Fruit fly (Drosophila melanogaster) whole organism, prepupa: ENCODE measurements around the gene S6k.

Experiments
- CG10669 ChIP-seq: fragments of 200-800 bp; sonication (Bioruptor generic); optimal IDR thresholded peaks from 3 replicates; lab custom pipeline; 2018; ENCODE audit warnings: missing biosample characterization, mild to moderate bottlenecking, missing genetic modification characterization, moderate library complexity
- CG11294 ChIP-seq: fragments of 200-800 bp; sonication (Bioruptor generic); IDR thresholded peaks from 2 replicates; pipeline ENCODE4 v1.3.6; 2022; ENCODE audit warnings: missing biosample characterization, missing genetic modification characterization
- CG11762 ChIP-seq: fragments of 200-800 bp; sonication (Bioruptor generic); optimal IDR thresholded peaks from 3 replicates; lab custom pipeline; 2016; ENCODE audit warnings: missing biosample characterization, missing genetic modification characterization; ENCODE audit not compliant: insufficient read depth
- CG11902 ChIP-seq: fragments of 200-800 bp; sonication (Bioruptor generic); optimal IDR thresholded peaks from 3 replicates; lab custom pipeline; 2016; ENCODE audit warnings: missing biosample characterization, missing genetic modification characterization
- CG16779 ChIP-seq: fragments of 200-800 bp; sonication (Bioruptor generic); optimal IDR thresholded peaks from 3 replicates; lab custom pipeline; 2017; ENCODE audit warnings: missing biosample characterization, mild to moderate bottlenecking, missing genetic modification characterization
- CG3032 ChIP-seq: fragments of 200-800 bp; optimal IDR thresholded peaks from 2 replicates; lab custom pipeline; 2019; ENCODE audit warnings: missing biosample characterization, mild to moderate bottlenecking, missing genetic modification characterization, moderate library complexity
- CG31627 ChIP-seq: fragments of 200-800 bp; sonication (Bioruptor generic); optimal IDR thresholded peaks from 3 replicates; lab custom pipeline; 2016; ENCODE audit warnings: missing biosample characterization, missing genetic modification characterization
- CG32006 ChIP-seq: fragments of 200-800 bp; sonication (Bioruptor generic); optimal IDR thresholded peaks from 3 replicates; lab custom pipeline; 2017; ENCODE audit warnings: missing biosample characterization, mild to moderate bottlenecking, missing genetic modification characterization
- CG34406 ChIP-seq: fragments of 200-800 bp; sonication (Bioruptor generic); optimal IDR thresholded peaks from 3 replicates; lab custom pipeline; 2016; ENCODE audit warnings: missing biosample characterization, missing genetic modification characterization
- CG3919 ChIP-seq: fragments of 200-800 bp; sonication (Bioruptor generic); optimal IDR thresholded peaks from 3 replicates; lab custom pipeline; 2016; ENCODE audit warnings: missing biosample characterization, missing genetic modification characterization
- CG6163 ChIP-seq: fragments of 200-800 bp; sonication (Bioruptor generic); IDR thresholded peaks from 3 replicates; pipeline ENCODE4 v1.3.6; 2022; ENCODE audit warnings: missing biosample characterization, missing genetic modification characterization
- CG6792 ChIP-seq: fragments of 200-800 bp; sonication (Bioruptor generic); optimal IDR thresholded peaks from 3 replicates; lab custom pipeline; 2016; ENCODE audit warnings: missing biosample characterization, missing genetic modification characterization
- CG6808 ChIP-seq: fragments of 200-800 bp; sonication (Bioruptor generic); optimal IDR thresholded peaks from 3 replicates; lab custom pipeline; 2017; ENCODE audit warnings: missing biosample characterization, missing genetic modification characterization, mild to moderate bottlenecking, moderate library complexity, missing genetic modification reagents
- CG6854 ChIP-seq: fragments of 200-800 bp; sonication (Bioruptor generic); optimal IDR thresholded peaks from 2 replicates; lab custom pipeline; 2017; ENCODE audit warnings: missing biosample characterization, mild to moderate bottlenecking, missing genetic modification characterization
- CG7368 ChIP-seq: fragments of 200-800 bp; sonication (Bioruptor generic); optimal IDR thresholded peaks from 3 replicates; lab custom pipeline; 2016; ENCODE audit warnings: missing biosample characterization, missing genetic modification characterization
- CG8119 ChIP-seq: fragments of 200-800 bp; sonication (Bioruptor generic); IDR thresholded peaks from 3 replicates; pipeline ENCODE4 v1.3.6; 2022; ENCODE audit warnings: missing biosample characterization, missing genetic modification characterization
- CG8319 ChIP-seq: fragments of 200-800 bp; sonication (Bioruptor generic); optimal IDR thresholded peaks from 3 replicates; lab custom pipeline; 2016; ENCODE audit warnings: missing biosample characterization, missing genetic modification characterization
- CG8632 ChIP-seq: fragments of 200-800 bp; sonication (Bioruptor generic); optimal IDR thresholded peaks from 3 replicates; lab custom pipeline; 2016; ENCODE audit warnings: missing biosample characterization, missing genetic modification characterization
- CG9139 ChIP-seq: fragments of 200-800 bp; sonication (Bioruptor generic); optimal IDR thresholded peaks from 3 replicates; lab custom pipeline; 2017; ENCODE audit warnings: missing biosample characterization, mild to moderate bottlenecking, missing genetic modification characterization
- Eip75B ChIP-seq: fragments of 200-800 bp; sonication (Bioruptor generic); optimal IDR thresholded peaks from 3 replicates; lab custom pipeline; 2016; ENCODE audit warnings: missing biosample characterization, missing genetic modification characterization
- Eip78C ChIP-seq: fragments of 200-800 bp; sonication (Bioruptor generic); peaks from one replicate; lab custom pipeline; 2016; ENCODE audit warnings: missing biosample characterization, missing genetic modification characterization
- Eip93F ChIP-seq: fragments of 200-800 bp; sonication (Bioruptor generic); optimal IDR thresholded peaks from 2 replicates; lab custom pipeline; 2016; ENCODE audit warnings: missing biosample characterization, mild to moderate bottlenecking, missing genetic modification characterization
- Ets96B ChIP-seq: fragments of 200-800 bp; optimal IDR thresholded peaks from 2 replicates; lab custom pipeline; 2019; ENCODE audit warnings: missing biosample characterization, mild to moderate bottlenecking, missing genetic modification characterization, moderate library complexity
- Gug ChIP-seq: fragments of 200-800 bp; sonication (Bioruptor generic); IDR thresholded peaks from 2 replicates; pipeline ENCODE4 v1.3.6; 2022; ENCODE audit warnings: missing biosample characterization, missing genetic modification characterization
- Hr39 ChIP-seq: fragments of 200-800 bp; sonication (Bioruptor generic); optimal IDR thresholded peaks from 2 replicates; lab custom pipeline; 2016; ENCODE audit warnings: missing biosample characterization, missing genetic modification characterization
- Hr4 ChIP-seq: fragments of 200-800 bp; sonication (Bioruptor generic); optimal IDR thresholded peaks from 3 replicates; lab custom pipeline; 2016; ENCODE audit warnings: missing biosample characterization, missing genetic modification characterization
- Lpt ChIP-seq: fragments of 200-800 bp; sonication (Bioruptor generic); optimal IDR thresholded peaks from 3 replicates; lab custom pipeline; 2016; ENCODE audit warnings: missing biosample characterization, missing genetic modification characterization
- Met ChIP-seq: fragments of 200-800 bp; sonication (Bioruptor generic); optimal IDR thresholded peaks from 3 replicates; lab custom pipeline; 2016; ENCODE audit warnings: missing biosample characterization, missing genetic modification characterization
- OdsH ChIP-seq: fragments of 200-800 bp; sonication (Bioruptor generic); optimal IDR thresholded peaks from 3 replicates; lab custom pipeline; 2016; ENCODE audit warnings: missing biosample characterization, missing genetic modification characterization
- Smox ChIP-seq: fragments of 200-800 bp; sonication (Bioruptor generic); optimal IDR thresholded peaks from 3 replicates; lab custom pipeline; 2016; ENCODE audit warnings: missing biosample characterization, missing genetic modification characterization
- Sox102F ChIP-seq: fragments of 200-800 bp; sonication (Bioruptor generic); optimal IDR thresholded peaks from 2 replicates; lab custom pipeline; 2016; ENCODE audit warnings: missing biosample characterization, mild to moderate bottlenecking, missing genetic modification characterization
- Sox14 ChIP-seq: fragments of 200-800 bp; sonication (Bioruptor generic); optimal IDR thresholded peaks from 3 replicates; lab custom pipeline; 2016; ENCODE audit warnings: missing biosample characterization, missing genetic modification characterization
- Sox15 ChIP-seq: fragments of 200-800 bp; sonication (Bioruptor generic); optimal IDR thresholded peaks from 3 replicates; lab custom pipeline; 2016; ENCODE audit warnings: missing biosample characterization, missing genetic modification characterization
- achi ChIP-seq: fragments of 200-800 bp; sonication (Bioruptor generic); optimal IDR thresholded peaks from 3 replicates; lab custom pipeline; 2016; ENCODE audit warnings: missing biosample characterization, missing genetic modification characterization
- acj6 ChIP-seq: fragments of 200-800 bp; sonication (Bioruptor generic); optimal IDR thresholded peaks from 3 replicates; lab custom pipeline; 2016; ENCODE audit warnings: missing biosample characterization, missing genetic modification characterization
- cyc ChIP-seq: fragments of 200-800 bp; sonication (Bioruptor generic); optimal IDR thresholded peaks from 3 replicates; lab custom pipeline; 2016; ENCODE audit warnings: missing biosample characterization, missing genetic modification characterization
- dac ChIP-seq: fragments of 200-800 bp; sonication (Bioruptor generic); optimal IDR thresholded peaks from 2 replicates; lab custom pipeline; 2017; ENCODE audit warnings: missing biosample characterization, mild to moderate bottlenecking, missing genetic modification characterization
- esn ChIP-seq: fragments of 200-800 bp; sonication (Bioruptor generic); optimal IDR thresholded peaks from 2 replicates; lab custom pipeline; 2016; ENCODE audit warnings: missing biosample characterization, mild to moderate bottlenecking, missing genetic modification characterization, moderate library complexity
- fd85E ChIP-seq: fragments of 200-800 bp; sonication (Bioruptor generic); optimal IDR thresholded peaks from 3 replicates; lab custom pipeline; 2016; ENCODE audit warnings: missing biosample characterization, missing genetic modification characterization
- lz ChIP-seq: fragments of 200-800 bp; sonication (Bioruptor generic); optimal IDR thresholded peaks from 3 replicates; lab custom pipeline; 2016; ENCODE audit warnings: missing biosample characterization, missing genetic modification characterization
- net ChIP-seq: fragments of 200-800 bp; sonication (Bioruptor generic); optimal IDR thresholded peaks from 3 replicates; lab custom pipeline; 2016; ENCODE audit warnings: missing biosample characterization, missing genetic modification characterization
- pdm3 ChIP-seq: fragments of 200-800 bp; sonication (Bioruptor generic); optimal IDR thresholded peaks from 3 replicates; lab custom pipeline; 2016; ENCODE audit warnings: missing biosample characterization, missing genetic modification characterization
- salr ChIP-seq, 2 experiments: fragments of 200-800 bp; sonication (Bioruptor generic); optimal IDR thresholded peaks; 3 replicates each; lab custom pipeline; 2016 to 2018; ENCODE audit warnings: missing biosample characterization in 2 of 2, missing genetic modification characterization in 2 of 2, mild to moderate bottlenecking in 1 of 2
- svp ChIP-seq: fragments of 200-800 bp; sonication (Bioruptor generic); peaks from one replicate; lab custom pipeline; 2016; ENCODE audit warnings: missing biosample characterization, missing genetic modification characterization
- topi ChIP-seq: fragments of 200-800 bp; sonication (Bioruptor generic); optimal IDR thresholded peaks from 3 replicates; lab custom pipeline; 2016; ENCODE audit warnings: missing biosample characterization, missing genetic modification characterization
- vri ChIP-seq: fragments of 200-800 bp; sonication (Bioruptor generic); optimal IDR thresholded peaks from 3 replicates; lab custom pipeline; 2016; ENCODE audit warnings: missing biosample characterization, mild to moderate bottlenecking, missing genetic modification characterization

Gene S6k

DNA sequence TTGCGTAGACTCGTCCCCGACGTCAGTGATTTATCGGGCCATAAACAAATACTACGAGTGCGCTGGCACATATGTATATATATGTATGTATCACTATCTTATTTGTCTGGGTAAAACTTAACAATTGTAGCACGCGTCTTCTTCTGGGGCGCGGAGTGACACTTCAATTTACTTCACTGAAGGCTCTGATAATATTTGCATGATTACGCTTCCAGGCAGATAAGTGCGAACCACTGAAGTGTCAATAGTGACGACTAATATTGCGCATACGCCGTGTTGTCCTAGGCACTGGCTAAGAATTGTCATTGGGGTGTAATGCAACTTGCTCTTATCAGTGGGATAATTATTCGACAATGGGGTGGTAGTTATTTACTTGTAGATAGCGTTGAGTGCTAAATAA, 10.8 kb upstream of the S6k start (continued):
- TF ChIP-seq CG32006 (GFP tag; lab: Kevin White, UChicago) (no peak), salr (GFP tag; optimal IDR thresholded peaks at IDR 0.05; lab: Kevin White, UChicago) (peak in 1 of 2 experiments; percentile 16), cyc (GFP tag; lab: Kevin White, UChicago) (no peak), CG3032 (tag; lab: Kevin White, UChicago) (peak; percentile 1), esn (GFP tag; lab: Kevin White, UChicago) (peak; percentile 19), Sox14 (no peak), Eip93F (no peak), CG10669 (GFP tag; lab: Kevin White, UChicago) (peak; percentile 43), CG8119 (GFP tag; lab: Robert Waterston, UW) (no peak), dac (GFP tag; lab: Kevin White, UChicago) (no peak), Lpt (GFP tag; lab: Kevin White, UChicago) (no peak), CG6854 (GFP tag; lab: Kevin White, UChicago) (peak; percentile 7), CG34406 (GFP tag; lab: Kevin White, UChicago) (peak; percentile 27), pdm3 (no peak), acj6 (GFP tag; lab: Kevin White, UChicago) (no peak)
- TF ChIP-seq, all 60 proteins: peak for 27

- TF ChIP-seq CG11762 (GFP tag; lab: Kevin White, UChicago) = no peak
- no peak for TF ChIP-seq CG3032 (tag; lab: Kevin White, UChicago)
- no peak for TF ChIP-seq CG34406 (GFP tag; lab: Kevin White, UChicago)
- no peak for TF ChIP-seq salr (GFP tag; optimal IDR thresholded peaks at IDR 0.05; lab: Kevin White, UChicago)
- TF ChIP-seq Hr39 (GFP tag; lab: Kevin White, UChicago) = no peak
- TF ChIP-seq Lpt (GFP tag; lab: Kevin White, UChicago) = no peak
- no peak for TF ChIP-seq CG11902 (GFP tag; lab: Kevin White, UChicago)
- TF ChIP-seq CG6163 = no peak
- no peak for TF ChIP-seq CG7368
- no peak for TF ChIP-seq fd85E (GFP tag; lab: Kevin White, UChicago)
- TF ChIP-seq achi = no peak
- no peak for TF ChIP-seq Ets96B (tag; lab: Kevin White, UChicago)
- TF ChIP-seq CG6808 (GFP tag; lab: Kevin White, UChicago) = no peak
- no peak for TF ChIP-seq CG11294 (GFP tag; lab: Robert Waterston, UW)
- no peak for TF ChIP-seq CG8319
- no peak for TF ChIP-seq CG32006 (GFP tag; lab: Kevin White, UChicago)
- TF ChIP-seq, all 60 proteins: peak for 0
These were observed 10.1 kb upstream of the S6k start for dm6 chr3L:5820793-5821192.

- TF ChIP-seq Ets96B (tag; lab: Kevin White, UChicago) = no peak
- TF ChIP-seq Sox14 = peak; percentile 10
- TF ChIP-seq CG8632 (GFP tag; lab: Kevin White, UChicago) = no peak
- peak; percentile 1 for TF ChIP-seq CG32006 (GFP tag; lab: Kevin White, UChicago)
- TF ChIP-seq vri (GFP tag; lab: Kevin White, UChicago) = no peak
- no peak for TF ChIP-seq Eip75B (GFP tag; lab: Kevin White, UChicago)
- TF ChIP-seq CG9139 (GFP tag; lab: Kevin White, UChicago) = no peak
- peak; percentile 11 for TF ChIP-seq net (GFP tag; lab: Kevin White, UChicago)
- no peak for TF ChIP-seq CG3032 (tag; lab: Kevin White, UChicago)
- TF ChIP-seq pdm3 = peak; percentile 10
- TF ChIP-seq topi (GFP tag; lab: Kevin White, UChicago) = peak; percentile 43
- TF ChIP-seq svp = peak; percentile 80
- TF ChIP-seq CG16779 = no peak
- no peak for TF ChIP-seq Sox15 (GFP tag; lab: Kevin White, UChicago)
- TF ChIP-seq CG34406 (GFP tag; lab: Kevin White, UChicago) = no peak
- peak; percentile 7 for TF ChIP-seq cyc (GFP tag; lab: Kevin White, UChicago)
- no peak for TF ChIP-seq salr (GFP tag; optimal IDR thresholded peaks at IDR 0.05; lab: Kevin White, UChicago)
- TF ChIP-seq CG6792 (GFP tag; lab: Kevin White, UChicago) = peak; percentile 16
- TF ChIP-seq esn (GFP tag; lab: Kevin White, UChicago) = peak; percentile 33
- TF ChIP-seq CG6808 (GFP tag; lab: Kevin White, UChicago) = no peak
- peak; percentile 60 for TF ChIP-seq Hr39 (GFP tag; lab: Kevin White, UChicago)
- TF ChIP-seq CG6854 (GFP tag; lab: Kevin White, UChicago) = no peak
- peak; percentile 31 for TF ChIP-seq Sox102F
- peak; percentile 29 for TF ChIP-seq Smox
- peak; percentile 31 for TF ChIP-seq achi
- no peak for TF ChIP-seq CG11762 (GFP tag; lab: Kevin White, UChicago)
- peak; percentile 23 for TF ChIP-seq OdsH (GFP tag; lab: Kevin White, UChicago)
- TF ChIP-seq acj6 (GFP tag; lab: Kevin White, UChicago) = no peak
- no peak for TF ChIP-seq Gug (GFP tag; lab: Robert Waterston, UW)
- TF ChIP-seq CG6163 = no peak
- peak; percentile 22 for TF ChIP-seq CG3919
- TF ChIP-seq Met (GFP tag; lab: Kevin White, UChicago) = peak; percentile 33
- TF ChIP-seq Hr4 (GFP tag; lab: Kevin White, UChicago) = no peak
- peak; percentile 32 for TF ChIP-seq lz
- TF ChIP-seq CG31627 (GFP tag; lab: Kevin White, UChicago) = peak; percentile 40
- peak; percentile 46 for TF ChIP-seq Eip78C (GFP tag; lab: Kevin White, UChicago)
These were observed 9.3 kb upstream of the S6k start for dm6 chr3L:5820039-5820438.
